Worm (Caenorhabditis elegans) whole organism, early embryonic: ENCODE measurements around the gene zyg-11.

Experiments
- B0310.2 ChIP-seq: sonication (generic microtip); optimal IDR thresholded peaks from 2 replicates; lab custom pipeline; 2016; ENCODE audit warnings: mild to moderate bottlenecking, missing genetic modification characterization, missing compliant biosample characterization
- F13C5.2 ChIP-seq: sonication (generic microtip); optimal IDR thresholded peaks from 2 replicates; lab custom pipeline; 2017; ENCODE audit warnings: mild to moderate bottlenecking, missing genetic modification characterization, inconsistent platforms, missing compliant biosample characterization
- aly-1 ChIP-seq: sonication (generic microtip); optimal IDR thresholded peaks from 2 replicates; lab custom pipeline; 2016; ENCODE audit warnings: missing genetic modification characterization, missing compliant biosample characterization
- ama-1 ChIP-seq: fragments of 150-350 bp; optimal IDR thresholded peaks from 2 replicates; lab custom pipeline; 2014
- ceh-13 ChIP-seq: fragments of 200-800 bp; sonication (Bioruptor generic); optimal IDR thresholded peaks from 2 replicates; lab custom pipeline; 2018; ENCODE audit warnings: mild to moderate bottlenecking, missing genetic modification characterization, missing compliant biosample characterization
- ceh-36 ChIP-seq: sonication (generic microtip); optimal IDR thresholded peaks from 2 replicates; lab custom pipeline; 2016; ENCODE audit warnings: missing genetic modification characterization, inconsistent platforms, missing compliant biosample characterization
- ets-7 ChIP-seq: sonication (generic microtip); optimal IDR thresholded peaks from 2 replicates; lab custom pipeline; 2016; ENCODE audit warnings: missing genotype, missing genetic modification characterization, missing compliant biosample characterization
- flt-1 ChIP-seq: fragments of 200-800 bp; sonication (Bioruptor generic); IDR thresholded peaks from 2 replicates; pipeline ENCODE4 v1.3.6; 2022; ENCODE audit warnings: missing genetic modification characterization, missing compliant biosample characterization
- hmbx-1 ChIP-seq: sonication (generic microtip); optimal IDR thresholded peaks from 2 replicates; lab custom pipeline; 2016; ENCODE audit warnings: mild to moderate bottlenecking, missing genetic modification characterization, missing compliant biosample characterization
- hmg-4 ChIP-seq: fragments of 200-800 bp; sonication (Bioruptor generic); optimal IDR thresholded peaks from 2 replicates; lab custom pipeline; 2018; ENCODE audit warnings: mild to moderate bottlenecking, missing genetic modification characterization, missing compliant biosample characterization
- hnd-1 ChIP-seq: sonication (generic microtip); optimal IDR thresholded peaks from 2 replicates; lab custom pipeline; 2016; ENCODE audit warnings: missing genetic modification characterization, missing compliant biosample characterization
- pes-1 ChIP-seq: fragments of 200-800 bp; sonication (Bioruptor generic); IDR thresholded peaks from 2 replicates; pipeline ENCODE4 v1.3.6; 2022; ENCODE audit warnings: missing genetic modification reagents, missing genetic modification characterization, missing compliant biosample characterization
- scrt-1 ChIP-seq: fragments of 200-800 bp; sonication (Bioruptor generic); IDR thresholded peaks from 2 replicates; pipeline ENCODE4 v1.3.6; 2022; ENCODE audit warnings: missing genetic modification characterization, missing compliant biosample characterization
- sea-1 ChIP-seq: fragments of 200-800 bp; sonication (Bioruptor generic); conservative IDR thresholded peaks from 2 replicates; pipeline ENCODE4 v1.3.6; 2022; ENCODE audit warnings: missing genetic modification characterization, missing compliant biosample characterization
- tbx-11 ChIP-seq: fragments of 200-800 bp; sonication (Bioruptor generic); IDR thresholded peaks from 2 replicates; pipeline ENCODE4 v1.3.6; 2022; ENCODE audit warnings: missing genetic modification characterization, missing compliant biosample characterization
- tbx-37 ChIP-seq: fragments of 200-800 bp; sonication (Bioruptor generic); conservative IDR thresholded peaks from 2 replicates; pipeline ENCODE4 v1.3.6; 2022; ENCODE audit warnings: missing genetic modification reagents, missing genetic modification characterization, missing compliant biosample characterization
- tra-4 ChIP-seq: sonication (generic microtip); optimal IDR thresholded peaks from 2 replicates; lab custom pipeline; 2017; ENCODE audit warnings: missing genetic modification characterization, missing compliant biosample characterization

Gene zyg-11

ce11 chrII:7984071-7984470 lies 33.4 kb upstream of the zyg-11 start:
- no peak for TF ChIP-seq ets-7 (tag; lab: Kevin White, UChicago)
- no peak for TF ChIP-seq ceh-36 (tag; lab: Kevin White, UChicago)
- TF ChIP-seq sea-1 (GFP tag; lab: Robert Waterston, UW): no peak
- TF ChIP-seq F13C5.2 (tag; lab: Kevin White, UChicago): no peak
- no peak for TF ChIP-seq pes-1 (GFP tag; lab: Robert Waterston, UW)

ce11 chrII:7985029-7985428 lies 32.5 kb upstream of the zyg-11 start:
- TF ChIP-seq ceh-13 (no peak), flt-1 (GFP tag; lab: Robert Waterston, UW) (no peak), hnd-1 (tag; lab: Kevin White, UChicago) (no peak), hmg-4 (GFP tag; lab: Kevin White, UChicago) (no peak), tbx-37 (GFP tag; lab: Robert Waterston, UW) (no peak), aly-1 (tag; lab: Kevin White, UChicago) (no peak), tbx-11 (GFP tag; lab: Robert Waterston, UW) (no peak), pes-1 (GFP tag; lab: Robert Waterston, UW) (no peak), hmbx-1 (tag; lab: Kevin White, UChicago) (no peak), tra-4 (tag; lab: Kevin White, UChicago) (no peak), scrt-1 (no peak), ama-1 (no peak), F13C5.2 (tag; lab: Kevin White, UChicago) (no peak), ets-7 (tag; lab: Kevin White, UChicago) (no peak), B0310.2 (tag; lab: Kevin White, UChicago) (no peak), ceh-36 (tag; lab: Kevin White, UChicago) (no peak), sea-1 (GFP tag; lab: Robert Waterston, UW) (no peak)

ce11 chrII:7986928-7987327 lies 30.6 kb upstream of the zyg-11 start:
- no peak for TF ChIP-seq aly-1 (tag; lab: Kevin White, UChicago)
- TF ChIP-seq ceh-36 (tag; lab: Kevin White, UChicago): no peak
- no peak for TF ChIP-seq tra-4 (tag; lab: Kevin White, UChicago)
- TF ChIP-seq tbx-11 (GFP tag; lab: Robert Waterston, UW): no peak
- no peak for TF ChIP-seq ama-1
- TF ChIP-seq hmg-4 (GFP tag; lab: Kevin White, UChicago): no peak
- TF ChIP-seq ets-7 (tag; lab: Kevin White, UChicago): no peak
- no peak for TF ChIP-seq hmbx-1 (tag; lab: Kevin White, UChicago)
- no peak for TF ChIP-seq F13C5.2 (tag; lab: Kevin White, UChicago)

- TF ChIP-seq hmg-4 (GFP tag; lab: Kevin White, UChicago) (no peak), ceh-13 (no peak), flt-1 (GFP tag; lab: Robert Waterston, UW) (no peak), hmbx-1 (tag; lab: Kevin White, UChicago) (no peak), scrt-1 (no peak), tbx-11 (GFP tag; lab: Robert Waterston, UW) (no peak), B0310.2 (tag; lab: Kevin White, UChicago) (no peak), sea-1 (GFP tag; lab: Robert Waterston, UW) (no peak), ceh-36 (tag; lab: Kevin White, UChicago) (no peak)
Observed at ce11 chrII:7990192-7990591, 27.3 kb upstream of the zyg-11 start.

- TF ChIP-seq ets-7 (tag; lab: Kevin White, UChicago) (no peak), scrt-1 (no peak), sea-1 (GFP tag; lab: Robert Waterston, UW) (no peak), tra-4 (tag; lab: Kevin White, UChicago) (no peak)
Observed at ce11 chrII:7991279-7991678, 26.2 kb upstream of the zyg-11 start.

ce11 chrII:8001428-8001827 lies 16.1 kb upstream of the zyg-11 start:
- no peak for TF ChIP-seq aly-1 (tag; lab: Kevin White, UChicago)
- no peak for TF ChIP-seq ama-1
- TF ChIP-seq flt-1 (GFP tag; lab: Robert Waterston, UW): no peak
- no peak for TF ChIP-seq F13C5.2 (tag; lab: Kevin White, UChicago)
- no peak for TF ChIP-seq hnd-1 (tag; lab: Kevin White, UChicago)
- no peak for TF ChIP-seq hmg-4 (GFP tag; lab: Kevin White, UChicago)
- TF ChIP-seq tbx-11 (GFP tag; lab: Robert Waterston, UW): no peak

- TF ChIP-seq ceh-36 (tag; lab: Kevin White, UChicago) (no peak), ets-7 (tag; lab: Kevin White, UChicago) (no peak), ceh-13 (no peak)
Observed at ce11 chrII:8004157-8004556, 13.3 kb upstream of the zyg-11 start, which contains the start of gene pgp-11. TSS of gene pgp-11 (minus strand) at chrII:8004257.

- TF ChIP-seq sea-1 (GFP tag; lab: Robert Waterston, UW) (no peak), hnd-1 (tag; lab: Kevin White, UChicago) (no peak), ets-7 (tag; lab: Kevin White, UChicago) (no peak), tra-4 (tag; lab: Kevin White, UChicago) (no peak), ama-1 (no peak), flt-1 (GFP tag; lab: Robert Waterston, UW) (no peak), hmbx-1 (tag; lab: Kevin White, UChicago) (no peak), F13C5.2 (tag; lab: Kevin White, UChicago) (no peak), pes-1 (GFP tag; lab: Robert Waterston, UW) (no peak), scrt-1 (no peak), ceh-36 (tag; lab: Kevin White, UChicago) (no peak), tbx-11 (GFP tag; lab: Robert Waterston, UW) (no peak), aly-1 (tag; lab: Kevin White, UChicago) (no peak), hmg-4 (GFP tag; lab: Kevin White, UChicago) (no peak), B0310.2 (tag; lab: Kevin White, UChicago) (no peak), ceh-13 (no peak)
Observed at ce11 chrII:8004752-8005151, 12.7 kb upstream of the zyg-11 start.
